Fruit fly (Drosophila melanogaster): ENCODE data around the gene CG12355.
A peak's percentile ranks its signal among the peaks of the same experiment; 100 is the strongest.

The CG12355 gene

dm6 chr3L:15544455-15545415, 49.4 kb upstream of the CG12355 start (continued):
- TF ChIP-seq bsh (GFP tag; optimal IDR thresholded peaks at IDR 0.05) (peak in 1 of 2 experiments; percentile 20), Gug (GFP tag; IDR thresholded peaks at IDR 0.05) (peak; percentile 16; the same call in 1 of the 4 replicates), Xrp1 (GFP tag; IDR thresholded peaks at IDR 0.05) (peak; percentile 35), CG11504 (tag; optimal IDR thresholded peaks at IDR 0.05) (peak; percentile 21), Stat92E (GFP tag; optimal IDR thresholded peaks at IDR 0.05) (peak in 1 of 3 experiments; percentile 24), CG1603 (tag; optimal IDR thresholded peaks at IDR 0.05) (peak; percentile 31), ci (GFP tag; IDR thresholded peaks at IDR 0.05) (peak; percentile 46; the same call in 1 of the 3 replicates), Opbp (GFP tag; IDR thresholded peaks at IDR 0.05; ENCODE audit: partially characterized antibody) (0 out of 3 replicates have a peak, but pooled peaks have one; percentile 12), dmrt99B (tag; optimal IDR thresholded peaks at IDR 0.05) (peak; percentile 20), vvl (GFP tag; IDR thresholded peaks at IDR 0.05) (peak; percentile 12; the same call in 1 of the 2 replicates), Hmr (GFP tag; optimal IDR thresholded peaks at IDR 0.05) (no peak), CG10979 (tag; optimal IDR thresholded peaks at IDR 0.05) (peak; percentile 8), ranshi (GFP tag; IDR thresholded peaks at IDR 0.05) (0 out of 2 replicates have a peak, but pooled peaks have one; percentile 6), phol (tag; optimal IDR thresholded peaks at IDR 0.05) (peak; percentile 23), CG12299 (tag; optimal IDR thresholded peaks at IDR 0.05) (no peak), CG4424 (GFP tag; optimal IDR thresholded peaks at IDR 0.05) (peak; percentile 15)

dm6 chr3L:15543467-15543866, 48.1 kb upstream of the CG12355 start:
- TF ChIP-seq Dad (GFP tag; optimal IDR thresholded peaks at IDR 0.05) (no peak), CG17328 (GFP tag; IDR thresholded peaks at IDR 0.05) (no peak), vfl (GFP tag; optimal IDR thresholded peaks at IDR 0.05) (no peak), Pdp1 (GFP tag; optimal IDR thresholded peaks at IDR 0.05) (peak in 1 of 2 experiments; percentile 76), Bgb (GFP tag; IDR thresholded peaks at IDR 0.05; ENCODE audit: partially characterized antibody) (no peak), vvl (GFP tag; IDR thresholded peaks at IDR 0.05) (peak; percentile 91), CG2199 (GFP tag; IDR thresholded peaks at IDR 0.05) (no peak), pros (GFP tag; optimal IDR thresholded peaks at IDR 0.05) (peak; percentile 93), kay (GFP tag; optimal IDR thresholded peaks at IDR 0.05) (no peak), sens (GFP tag) (peak; percentile 16), sqz (GFP tag; optimal IDR thresholded peaks at IDR 0.05) (peak; percentile 62), gcm2 (GFP tag; optimal IDR thresholded peaks at IDR 0.05) (no peak), Rx (GFP tag; IDR thresholded peaks at IDR 0.05) (no peak), ems (GFP tag; optimal IDR thresholded peaks at IDR 0.05) (no peak), HLH3B (GFP tag; IDR thresholded peaks at IDR 0.05) (no peak), CG3281 (GFP tag; optimal IDR thresholded peaks at IDR 0.05) (no peak), kni (GFP tag; optimal IDR thresholded peaks at IDR 0.05) (peak; percentile 10), Asciz (GFP tag; optimal IDR thresholded peaks at IDR 0.05) (no peak), Hmr (GFP tag; optimal IDR thresholded peaks at IDR 0.05) (no peak), CG1832 (GFP tag; optimal IDR thresholded peaks at IDR 0.05) (no peak), Meics (GFP tag; optimal IDR thresholded peaks at IDR 0.05) (no peak), ara (GFP tag; IDR thresholded peaks at IDR 0.05) (no peak), abd-A (tag; optimal IDR thresholded peaks at IDR 0.05) (peak; percentile 55), CG10274 (GFP tag; optimal IDR thresholded peaks at IDR 0.05) (no peak), CG7963 (GFP tag; IDR thresholded peaks at IDR 0.05; ENCODE audit: partially characterized antibody) (no peak), cwo (GFP tag; optimal IDR thresholded peaks at IDR 0.05) (peak; percentile 62), Dll (GFP tag; IDR thresholded peaks at IDR 0.05; ENCODE audit: partially characterized antibody) (no peak), gem (tag; optimal IDR thresholded peaks at IDR 0.05) (no peak), Bteb2 (GFP tag; optimal IDR thresholded peaks at IDR 0.05) (no peak), chinmo (GFP tag; IDR thresholded peaks at IDR 0.05; ENCODE audit: partially characterized antibody) (0 out of 4 replicates have a peak, but pooled peaks have one; percentile 5), ab (GFP tag; optimal IDR thresholded peaks at IDR 0.05) (no peak), CG2120 (GFP tag; optimal IDR thresholded peaks at IDR 0.05) (no peak)
